Worm (Caenorhabditis elegans) whole organism, L1 larva: Measurements from ENCODE around the gene let-92.

Experiments
- C04F5.9 ChIP-seq: sonication (generic microtip); optimal IDR thresholded peaks from 2 replicates; lab custom pipeline; 2016; ENCODE audit warnings: missing genetic modification characterization, missing compliant biosample characterization
- C16A3.4 ChIP-seq: fragments of 150-350 bp; optimal IDR thresholded peaks from 2 replicates; lab custom pipeline; 2014; ENCODE audit warnings: missing biosample characterization, missing genetic modification characterization
- C34B4.2 ChIP-seq: sonication (generic microtip); optimal IDR thresholded peaks from 2 replicates; lab custom pipeline; 2017; ENCODE audit warnings: mild to moderate bottlenecking, missing genetic modification characterization, missing compliant biosample characterization
- F16B12.6 ChIP-seq: fragments of 150-350 bp; optimal IDR thresholded peaks from 2 replicates; lab custom pipeline; 2014; ENCODE audit warnings: missing biosample characterization, missing genetic modification characterization
- aha-1 ChIP-seq: fragments of 150-350 bp; optimal IDR thresholded peaks from 2 replicates; lab custom pipeline; 2014; ENCODE audit warnings: missing biosample characterization, missing genetic modification characterization
- aly-2 ChIP-seq: fragments of 150-350 bp; optimal IDR thresholded peaks from 2 replicates; lab custom pipeline; 2014; ENCODE audit warnings: missing biosample characterization, missing genetic modification characterization
- blmp-1 ChIP-seq: fragments of 150-350 bp; optimal IDR thresholded peaks from 2 replicates; lab custom pipeline; 2014; ENCODE audit warnings: missing biosample characterization, missing genetic modification characterization
- ceh-63 ChIP-seq: fragments of 200-800 bp; sonication (Bioruptor generic); optimal IDR thresholded peaks from 2 replicates; lab custom pipeline; 2018; ENCODE audit warnings: mild to moderate bottlenecking, missing genetic modification characterization, missing compliant biosample characterization
- ceh-8 ChIP-seq: fragments of 200-800 bp; sonication (Bioruptor generic); optimal IDR thresholded peaks from 2 replicates; lab custom pipeline; 2018; ENCODE audit warnings: mild to moderate bottlenecking, missing genetic modification characterization, moderate library complexity, missing compliant biosample characterization
- ceh-82 ChIP-seq, 3 experiments: fragments of 150-350 bp in 1 of 3; sonication (generic microtip) in 2 of 3; optimal IDR thresholded peaks; 2 replicates each; lab custom pipeline; 2014 to 2017; ENCODE audit warnings: missing biosample characterization in 3 of 3, missing genetic modification characterization in 3 of 3
- ceh-90 ChIP-seq: sonication (generic microtip); optimal IDR thresholded peaks from 2 replicates; lab custom pipeline; 2016; ENCODE audit warnings: missing genetic modification characterization, missing compliant biosample characterization
- dpl-1 ChIP-seq, 3 experiments: fragments of 150-350 bp in 2 of 3; sonication (generic microtip) in 1 of 3; optimal IDR thresholded peaks; 2 replicates each; lab custom pipeline; 2014 to 2017; ENCODE audit warnings: missing biosample characterization in 3 of 3, missing genetic modification characterization in 3 of 3, missing genetic modification reagents in 3 of 3
- efl-1 ChIP-seq, 4 experiments: fragments of 150-350 bp; optimal IDR thresholded peaks in 3 of 4; peaks in 1 of 4; 1 replicate in 1 of 4; 2 replicates in 3 of 4; lab custom pipeline; 2014; ENCODE audit warnings: missing biosample characterization in 2 of 4, missing genetic modification characterization in 2 of 4, missing genetic modification reagents in 2 of 4
- efl-3 ChIP-seq: fragments of 200-800 bp; sonication (Bioruptor generic); optimal IDR thresholded peaks from 2 replicates; lab custom pipeline; 2018; ENCODE audit warnings: mild to moderate bottlenecking, missing genetic modification characterization, missing compliant biosample characterization
- egl-13 ChIP-seq: sonication (generic microtip); optimal IDR thresholded peaks from 2 replicates; lab custom pipeline; 2016; ENCODE audit warnings: missing genotype, missing genetic modification reagents, missing genetic modification characterization, missing compliant biosample characterization
- egl-27 ChIP-seq, 2 experiments: fragments of 150-350 bp in 1 of 2; sonication (generic microtip); optimal IDR thresholded peaks; 3 replicates each; lab custom pipeline; 2017 to 2018; ENCODE audit warnings: missing biosample characterization in 2 of 2, missing genetic modification characterization in 2 of 2, missing genetic modification reagents in 2 of 2
- elt-3 ChIP-seq, 6 experiments: fragments of 150-350 bp in 1 of 6; sonication (generic microtip); optimal IDR thresholded peaks; 2 replicates each; lab custom pipeline; 2017 to 2018; ENCODE audit warnings: missing biosample characterization in 6 of 6, missing genetic modification characterization in 6 of 6, inconsistent platforms in 1 of 6
- ets-5 ChIP-seq: fragments of 200-800 bp; sonication (Bioruptor generic); IDR thresholded peaks from 2 replicates; pipeline ENCODE4 v1.3.6; 2022; ENCODE audit warnings: missing genetic modification characterization, missing compliant biosample characterization
- fkh-10 ChIP-seq: sonication (generic microtip); optimal IDR thresholded peaks from 2 replicates; lab custom pipeline; 2017; ENCODE audit warnings: missing biosample characterization, missing genetic modification reagents, missing genetic modification characterization
- fkh-8 ChIP-seq: sonication (generic microtip); optimal IDR thresholded peaks from 2 replicates; lab custom pipeline; 2016; ENCODE audit warnings: mild to moderate bottlenecking, missing genetic modification characterization, missing compliant biosample characterization
- hlh-17 ChIP-seq: fragments of 200-800 bp; sonication (Bioruptor generic); optimal IDR thresholded peaks from 2 replicates; lab custom pipeline; 2018; ENCODE audit warnings: missing genetic modification characterization, mild to moderate bottlenecking, missing compliant biosample characterization, moderate library complexity, borderline replicate concordance
- hpl-2 ChIP-seq: fragments of 150-350 bp; optimal IDR thresholded peaks from 2 replicates; lab custom pipeline; 2014; ENCODE audit warnings: missing biosample characterization, missing genetic modification reagents, missing genetic modification characterization
- isw-1 ChIP-seq: fragments of 200-800 bp; sonication (Bioruptor generic); IDR thresholded peaks from 2 replicates; pipeline ENCODE4 v1.3.6; 2022; ENCODE audit warnings: missing genetic modification characterization, missing compliant biosample characterization
- jun-1 ChIP-seq: fragments of 150-350 bp; optimal IDR thresholded peaks from 2 replicates; lab custom pipeline; 2014; ENCODE audit warnings: missing biosample characterization, missing genetic modification reagents, missing genetic modification characterization
- lin-35 ChIP-seq, 2 experiments: fragments of 150-350 bp; optimal IDR thresholded peaks; 2 replicates each; lab custom pipeline; 2014; ENCODE audit warnings: missing biosample characterization in 2 of 2, missing genetic modification characterization in 2 of 2, missing genetic modification reagents in 2 of 2
- lir-3 ChIP-seq: sonication (generic microtip); optimal IDR thresholded peaks from 2 replicates; lab custom pipeline; 2016; ENCODE audit warnings: mild to moderate bottlenecking, missing genetic modification characterization, moderate library complexity, missing compliant biosample characterization; ENCODE audit not compliant: poor library complexity
- lsy-2 ChIP-seq, 2 experiments: fragments of 150-350 bp; optimal IDR thresholded peaks; 2 replicates each; lab custom pipeline; 2014; ENCODE audit warnings: missing biosample characterization in 2 of 2, missing genetic modification characterization in 2 of 2
- mef-2 ChIP-seq: fragments of 150-350 bp; optimal IDR thresholded peaks from 2 replicates; lab custom pipeline; 2014; ENCODE audit warnings: missing biosample characterization, missing genetic modification characterization
- nhr-11 ChIP-seq: fragments of 150-350 bp; optimal IDR thresholded peaks from 2 replicates; lab custom pipeline; 2014; ENCODE audit warnings: missing biosample characterization, missing genetic modification characterization
- nhr-20 ChIP-seq: sonication (generic microtip); optimal IDR thresholded peaks from 2 replicates; lab custom pipeline; 2016; ENCODE audit warnings: mild to moderate bottlenecking, missing genetic modification characterization, missing compliant biosample characterization
- nhr-237 ChIP-seq: fragments of 150-350 bp; optimal IDR thresholded peaks from 2 replicates; lab custom pipeline; 2014; ENCODE audit warnings: missing biosample characterization, missing genetic modification characterization
- nhr-28 ChIP-seq: fragments of 150-350 bp; optimal IDR thresholded peaks from 2 replicates; lab custom pipeline; 2014; ENCODE audit warnings: missing biosample characterization, missing genetic modification characterization
- nhr-47 ChIP-seq: sonication (generic microtip); optimal IDR thresholded peaks from 2 replicates; lab custom pipeline; 2016; ENCODE audit warnings: mild to moderate bottlenecking, missing genetic modification characterization, moderate library complexity, missing compliant biosample characterization
- nhr-76 ChIP-seq: sonication (generic microtip); optimal IDR thresholded peaks from 2 replicates; lab custom pipeline; 2017; ENCODE audit warnings: missing biosample characterization, missing genetic modification characterization
- nhr-84 ChIP-seq: sonication (generic microtip); optimal IDR thresholded peaks from 2 replicates; lab custom pipeline; 2017; ENCODE audit warnings: missing biosample characterization, missing genetic modification characterization
- pag-3 ChIP-seq: sonication (generic microtip); optimal IDR thresholded peaks from 2 replicates; lab custom pipeline; 2017; ENCODE audit warnings: missing genetic modification characterization, mild to moderate bottlenecking, missing compliant biosample characterization, antibody characterized with exemption, borderline replicate concordance; ENCODE audit not compliant: insufficient read depth
- pax-3 ChIP-seq: fragments of 200-800 bp; sonication (Bioruptor generic); optimal IDR thresholded peaks from 2 replicates; lab custom pipeline; 2018; ENCODE audit warnings: mild to moderate bottlenecking, missing genetic modification characterization, moderate library complexity, missing compliant biosample characterization
- pqm-1 ChIP-seq: sonication (generic microtip); optimal IDR thresholded peaks from 3 replicates; lab custom pipeline; 2017; ENCODE audit warnings: missing biosample characterization, missing genetic modification characterization
- rnt-1 ChIP-seq: sonication (generic microtip); optimal IDR thresholded peaks from 2 replicates; lab custom pipeline; 2016; ENCODE audit warnings: mild to moderate bottlenecking, missing genetic modification characterization, moderate library complexity, missing compliant biosample characterization
- skn-1 ChIP-seq: fragments of 150-350 bp; optimal IDR thresholded peaks from 2 replicates; lab custom pipeline; 2014; ENCODE audit warnings: missing biosample characterization, missing genetic modification characterization
- snu-23 ChIP-seq: sonication (generic microtip); optimal IDR thresholded peaks from 2 replicates; lab custom pipeline; 2016; ENCODE audit warnings: missing genetic modification characterization, missing compliant biosample characterization
- sox-4 ChIP-seq: sonication (generic microtip); optimal IDR thresholded peaks from 2 replicates; lab custom pipeline; 2016; ENCODE audit warnings: missing genetic modification characterization, missing compliant biosample characterization
- sptf-1 ChIP-seq: fragments of 150-350 bp; optimal IDR thresholded peaks from 2 replicates; lab custom pipeline; 2014; ENCODE audit warnings: missing biosample characterization, missing genetic modification characterization
- tbx-2 ChIP-seq: sonication (generic microtip); optimal IDR thresholded peaks from 2 replicates; lab custom pipeline; 2016; ENCODE audit warnings: missing genetic modification characterization, missing compliant biosample characterization
- tlp-1 ChIP-seq: fragments of 150-350 bp; optimal IDR thresholded peaks from 2 replicates; lab custom pipeline; 2014; ENCODE audit warnings: missing biosample characterization, missing genetic modification characterization
- unc-130 ChIP-seq: fragments of 150-350 bp; optimal IDR thresholded peaks from 2 replicates; lab custom pipeline; 2017; ENCODE audit warnings: missing biosample characterization, missing genetic modification characterization, inconsistent platforms
- unc-30 ChIP-seq: sonication (generic microtip); optimal IDR thresholded peaks from 2 replicates; lab custom pipeline; 2017; ENCODE audit warnings: missing biosample characterization, missing genetic modification characterization
- unc-62 ChIP-seq: fragments of 150-350 bp; optimal IDR thresholded peaks from 2 replicates; lab custom pipeline; 2014; ENCODE audit warnings: missing biosample characterization, missing genetic modification reagents, missing genetic modification characterization
- unc-98 ChIP-seq: fragments of 200-800 bp; sonication (Bioruptor generic); IDR thresholded peaks from 2 replicates; pipeline ENCODE4 v1.3.6; 2022; ENCODE audit warnings: missing genetic modification characterization, missing compliant biosample characterization
- vab-15 ChIP-seq: sonication (generic microtip); optimal IDR thresholded peaks from 2 replicates; lab custom pipeline; 2017; ENCODE audit warnings: missing genotype, mild to moderate bottlenecking, missing genetic modification characterization, missing compliant biosample characterization

let-92 gene

ce11 chrIV:11821591-11822361 lies 36.5 kb upstream of the let-92 start, which contains the start of the genes par-5 and M117.3 (continued):
- no peak for TF ChIP-seq nhr-28 (tag; lab: Kevin White, UChicago)
- no peak for TF ChIP-seq pqm-1
- peak; percentile 53 for TF ChIP-seq C16A3.4
- peak; percentile 74 for TF ChIP-seq isw-1
- no peak for TF ChIP-seq aly-2 (tag; lab: Kevin White, UChicago)
- TF ChIP-seq unc-62 (GFP tag; lab: Kevin White, UChicago) = no peak
- no peak for TF ChIP-seq efl-3
- no peak for TF ChIP-seq ets-5
- TF ChIP-seq blmp-1 (tag; lab: Kevin White, UChicago) = no peak
- peak; percentile 53 to 62 for TF ChIP-seq efl-1 (optimal IDR thresholded peaks at IDR 0.05; lab: Kevin White, UChicago)
- peak; percentile 57 to 90 for TF ChIP-seq efl-1 (GFP tag; optimal IDR thresholded peaks at IDR 0.05 in 1 of 2; lab: Kevin White, UChicago)
- peak; percentile 70 for TF ChIP-seq fkh-10
- peak; percentile 44 for TF ChIP-seq jun-1 (tag; lab: Kevin White, UChicago)
- no peak for TF ChIP-seq nhr-84 (tag; lab: Kevin White, UChicago)
- no peak for TF ChIP-seq tlp-1
- TF ChIP-seq snu-23 (GFP tag; lab: Kevin White, UChicago) = peak; percentile 84
- TF ChIP-seq tbx-2 (tag; lab: Kevin White, UChicago) = peak; percentile 71
- TF ChIP-seq egl-27 (tag; optimal IDR thresholded peaks at IDR 0.05; lab: Kevin White, UChicago) = no peak
- peak; percentile 51 for TF ChIP-seq lir-3 (tag; lab: Kevin White, UChicago)
- peak; percentile 0 for TF ChIP-seq mef-2 (tag; lab: Kevin White, UChicago)
- no peak for TF ChIP-seq C04F5.9 (tag; lab: Kevin White, UChicago)
- no peak for TF ChIP-seq unc-30
- peak; percentile 40 for TF ChIP-seq ceh-8 (GFP tag; lab: Kevin White, UChicago)
- TF ChIP-seq lin-35 (GFP tag; optimal IDR thresholded peaks at IDR 0.05; lab: Kevin White, UChicago) = peak; percentile 63 to 71
- peak; percentile 67 for TF ChIP-seq nhr-20 (tag; lab: Kevin White, UChicago)
- no peak for TF ChIP-seq nhr-237 (tag; lab: Kevin White, UChicago)
- no peak for TF ChIP-seq sptf-1
- peak; percentile 94 for TF ChIP-seq fkh-8 (tag; lab: Kevin White, UChicago)
- no peak for TF ChIP-seq ceh-63 (GFP tag; lab: Kevin White, UChicago)
- no peak for TF ChIP-seq F16B12.6 (tag; lab: Kevin White, UChicago)
- TF ChIP-seq C34B4.2 (tag; lab: Kevin White, UChicago) = no peak
- TF ChIP-seq hlh-17 (GFP tag; lab: Kevin White, UChicago) = no peak
- TF ChIP-seq elt-3 (tag; optimal IDR thresholded peaks at IDR 0.05; lab: Kevin White, UChicago) = no peak
- TF ChIP-seq egl-13 = peak; percentile 68

DNA sequence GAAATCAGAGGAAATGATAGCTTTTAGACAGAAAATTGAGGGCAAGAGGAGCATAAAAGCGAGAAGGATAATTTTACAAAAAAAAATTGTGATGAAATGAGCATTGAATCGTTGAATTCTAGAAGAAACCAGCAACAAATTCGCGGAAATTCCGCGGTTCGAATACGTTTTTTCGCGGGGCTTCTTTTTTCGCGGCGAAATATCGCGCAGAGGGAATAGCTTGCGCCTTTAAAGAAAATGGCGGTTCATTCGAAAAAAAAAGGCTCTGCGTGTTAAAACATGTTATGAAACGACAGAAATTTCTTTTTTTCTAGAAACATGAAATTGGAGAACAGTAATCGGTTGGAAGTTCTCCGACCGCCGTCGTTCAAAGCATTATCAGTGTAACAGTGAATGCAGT lies 35.8 kb upstream of the let-92 start:
- TF ChIP-seq nhr-76 (tag; lab: Kevin White, UChicago) (no peak), nhr-11 (tag; lab: Kevin White, UChicago) (no peak), skn-1 (peak; percentile 51), unc-130 (tag; lab: Kevin White, UChicago) (no peak), C16A3.4 (peak; percentile 49), ceh-8 (GFP tag; lab: Kevin White, UChicago) (no peak), pax-3 (tag; lab: Kevin White, UChicago) (peak; percentile 38), ceh-82 (tag; optimal IDR thresholded peaks at IDR 0.05; lab: Kevin White, UChicago) (peak; percentile 10 to 85 (median 34)), aha-1 (tag; lab: Kevin White, UChicago) (no peak), sptf-1 (no peak), dpl-1 (GFP tag; optimal IDR thresholded peaks at IDR 0.05; lab: Kevin White, UChicago) (peak; percentile 87 to 93 (median 89)), pag-3 (tag; lab: Kevin White, UChicago) (no peak), nhr-47 (peak; percentile 44), hpl-2 (GFP tag; lab: Kevin White, UChicago) (no peak), C34B4.2 (tag; lab: Kevin White, UChicago) (no peak), blmp-1 (tag; lab: Kevin White, UChicago) (peak; percentile 17), unc-30 (no peak), ceh-90 (tag; lab: Kevin White, UChicago) (no peak), unc-98 (GFP tag; lab: Robert Waterston, UW) (no peak), vab-15 (tag; lab: Kevin White, UChicago) (no peak), sox-4 (tag; lab: Kevin White, UChicago) (no peak), nhr-20 (tag; lab: Kevin White, UChicago) (peak; percentile 31), rnt-1 (tag; lab: Kevin White, UChicago) (peak; percentile 59), lsy-2 (tag; optimal IDR thresholded peaks at IDR 0.05; lab: Kevin White, UChicago) (peak; percentile 44 to 80)
